1 worm cellular context compared by ENCODE assay signal in the genomic region with DNA sequence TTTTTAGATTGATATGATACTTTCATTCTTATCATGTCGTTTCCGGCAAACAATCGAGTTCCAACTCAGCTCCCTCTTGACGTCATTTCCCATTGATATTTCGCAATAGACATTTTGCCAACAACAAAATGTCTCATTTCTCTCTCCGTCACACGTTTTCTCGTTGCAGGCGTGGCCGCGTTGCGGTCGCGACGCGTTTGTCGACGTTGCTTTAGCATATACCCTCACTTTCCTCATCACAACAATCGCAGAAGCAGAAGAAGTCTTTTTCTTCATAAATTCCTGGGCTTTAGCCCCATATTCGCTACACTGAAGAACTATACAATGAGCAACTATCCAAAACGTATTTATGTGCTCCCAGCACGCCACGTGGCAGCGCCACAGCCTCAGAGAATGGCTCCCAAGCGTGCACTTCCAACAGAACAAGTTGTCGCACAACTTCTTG.
A peak's percentile ranks its signal among the peaks of the same experiment; 100 is the strongest.
TF ChIP-seq lines count a peak whose summit lies in the region.

A gene (plus strand): TSS at position 151 of the 445 bp plus-strand sequence.

TF ChIP-seq in whole organism, L4 larva, 104 proteins besides CTCF, POLR2A, EP300 and RAD21 (continued from another document):
- TF ChIP-seq F37D6.2 (tag; optimal IDR thresholded peaks at IDR 0.05; lab: Kevin White, UChicago) (peak; percentile 64), lsy-2 (tag; optimal IDR thresholded peaks at IDR 0.05; lab: Kevin White, UChicago) (peak; percentile 82 to 94), lin-13 (GFP tag; optimal IDR thresholded peaks at IDR 0.05; lab: Kevin White, UChicago) (peak; percentile 94), php-3 (GFP tag; IDR thresholded peaks at IDR 0.05; lab: Robert Waterston, UW) (peak; percentile 85), saeg-2 (GFP tag; IDR thresholded peaks at IDR 0.05; lab: Robert Waterston, UW) (no peak; the same call in 1 of the 2 replicates), lin-29 (GFP tag; IDR thresholded peaks at IDR 0.05; lab: Robert Waterston, UW) (no peak), mep-1 (tag; optimal IDR thresholded peaks at IDR 0.05; lab: Kevin White, UChicago) (peak; percentile 92), ceh-44 (GFP tag; IDR thresholded peaks at IDR 0.05; lab: Robert Waterston, UW) (no peak), lin-39 (tag; optimal IDR thresholded peaks at IDR 0.05; lab: Kevin White, UChicago) (no peak), nhr-48 (tag; optimal IDR thresholded peaks at IDR 0.05; lab: Kevin White, UChicago) (peak; percentile 82), F44E2.7 (GFP tag; IDR thresholded peaks at IDR 0.05; lab: Robert Waterston, UW) (no peak), ZK337.2 (GFP tag; IDR thresholded peaks at IDR 0.05; lab: Robert Waterston, UW) (0 out of 2 replicates have a peak, but pooled peaks have one; percentile 23), aly-2 (tag; optimal IDR thresholded peaks at IDR 0.05; lab: Kevin White, UChicago) (no peak), hif-1 (tag; optimal IDR thresholded peaks at IDR 0.05; lab: Kevin White, UChicago) (peak; percentile 51 to 87), T20F7.1 (GFP tag; optimal IDR thresholded peaks at IDR 0.05; lab: Kevin White, UChicago) (peak; percentile 88), hlh-11 (tag; optimal IDR thresholded peaks at IDR 0.05; lab: Kevin White, UChicago) (peak; percentile 98), lin-38 (GFP tag; IDR thresholded peaks at IDR 0.05; lab: Robert Waterston, UW) (peak; percentile 71), snpc-1.2 (GFP tag; IDR thresholded peaks at IDR 0.05; lab: Robert Waterston, UW) (0 out of 2 replicates have a peak, but pooled peaks have one; percentile 23), Y5F2A.4 (GFP tag; optimal IDR thresholded peaks at IDR 0.05; lab: Kevin White, UChicago) (no peak), ztf-11 (tag; optimal IDR thresholded peaks at IDR 0.05; lab: Kevin White, UChicago) (no peak), ceh-20 (GFP tag; IDR thresholded peaks at IDR 0.05; lab: Robert Waterston, UW) (peak; percentile 77), nhr-237 (tag; optimal IDR thresholded peaks at IDR 0.05; lab: Kevin White, UChicago) (no peak), madf-9 (GFP tag; conservative IDR thresholded peaks at IDR 0.05; lab: Robert Waterston, UW) (peak; percentile 82), aha-1 (tag; lab: Kevin White, UChicago) (peak; percentile 99), daf-12 (tag; optimal IDR thresholded peaks at IDR 0.05; lab: Kevin White, UChicago) (no peak), duxl-1 (tag; optimal IDR thresholded peaks at IDR 0.05; lab: Kevin White, UChicago; ENCODE audit: poor library complexity) (peak; percentile 4), mdt-29 (GFP tag; IDR thresholded peaks at IDR 0.05; lab: Robert Waterston, UW) (peak; percentile 49; the same call in 1 of the 2 replicates), ZK546.5 (tag; optimal IDR thresholded peaks at IDR 0.05; lab: Kevin White, UChicago) (no peak), nhr-42 (GFP tag; IDR thresholded peaks at IDR 0.05; lab: Robert Waterston, UW) (0 out of 2 replicates have a peak, but pooled peaks have one; percentile 64), unc-39 (tag; optimal IDR thresholded peaks at IDR 0.05; lab: Kevin White, UChicago) (no peak), Y105C5A.15 (GFP tag; IDR thresholded peaks at IDR 0.05; lab: Robert Waterston, UW) (no peak), rbr-2 (tag; optimal IDR thresholded peaks at IDR 0.05; lab: Kevin White, UChicago) (peak; percentile 92), lin-15B (tag; optimal IDR thresholded peaks at IDR 0.05; lab: Kevin White, UChicago) (no peak), skn-1 (tag; optimal IDR thresholded peaks at IDR 0.05; lab: Kevin White, UChicago) (no peak), F49E8.2 (tag; optimal IDR thresholded peaks at IDR 0.05; lab: Kevin White, UChicago; ENCODE audit: borderline replicate concordance) (no peak), pqm-1 (tag; optimal IDR thresholded peaks at IDR 0.05; lab: Kevin White, UChicago) (peak; percentile 95), daf-8 (GFP tag; IDR thresholded peaks at IDR 0.05; lab: Robert Waterston, UW) (no peak), ctbp-1 (GFP tag; IDR thresholded peaks at IDR 0.05; lab: Robert Waterston, UW) (peak; percentile 75; the same call in 1 of the 2 replicates), arid-1 (GFP tag; conservative IDR thresholded peaks at IDR 0.05; lab: Robert Waterston, UW) (no peak), set-16 (GFP tag; IDR thresholded peaks at IDR 0.05; lab: Robert Waterston, UW) (peak; percentile 39), nhr-102 (tag; optimal IDR thresholded peaks at IDR 0.05; lab: Kevin White, UChicago) (peak; percentile 68), nhr-10 (tag; optimal IDR thresholded peaks at IDR 0.05; lab: Kevin White, UChicago) (peak; percentile 76), daf-19 (GFP tag; conservative IDR thresholded peaks at IDR 0.05; lab: Robert Waterston, UW) (peak; percentile 45; the same call in 1 of the 2 replicates), ceh-82 (tag; optimal IDR thresholded peaks at IDR 0.05; lab: Kevin White, UChicago) (no peak), Y48G9A.11 (GFP tag; IDR thresholded peaks at IDR 0.05; lab: Robert Waterston, UW) (no peak), pha-4 (GFP tag; IDR thresholded peaks at IDR 0.05; lab: Robert Waterston, UW) (peak; percentile 77), pha-4 (tag; optimal IDR thresholded peaks at IDR 0.05; lab: Kevin White, UChicago) (no peak), nhr-76 (tag; optimal IDR thresholded peaks at IDR 0.05; lab: Kevin White, UChicago) (no peak), nhr-28 (tag; optimal IDR thresholded peaks at IDR 0.05; lab: Kevin White, UChicago) (peak; percentile 92), Y75B8A.6 (GFP tag; IDR thresholded peaks at IDR 0.05; lab: Robert Waterston, UW) (peak; percentile 51; the same call in 1 of the 2 replicates), nhr-111 (GFP tag; optimal IDR thresholded peaks at IDR 0.05; lab: Kevin White, UChicago) (no peak)
